Worm (Caenorhabditis elegans): ENCODE results near the gene Y62H9A.3.

DNA sequence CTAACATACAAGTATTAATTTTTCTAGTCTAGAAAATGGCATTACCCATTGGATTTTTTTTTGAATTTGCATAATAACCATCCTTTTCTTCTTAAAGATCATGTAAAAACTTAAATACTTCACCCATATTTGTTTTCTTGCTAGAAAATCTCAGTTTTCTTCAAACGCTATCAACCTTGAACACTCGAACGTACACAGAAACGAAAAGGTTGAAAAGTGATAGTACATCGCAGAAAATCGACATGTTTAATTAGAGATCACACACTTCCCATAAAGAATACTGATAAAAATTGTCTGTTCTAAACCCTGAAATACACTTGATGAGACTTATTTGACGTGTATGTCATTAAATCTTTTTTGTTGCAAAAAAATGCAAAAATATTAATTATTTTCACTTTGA is 47.8 kb upstream of the Y62H9A.3 start, which contains the start of gene F55G7.4:
- TF ChIP-seq nhr-90 (tag; optimal IDR thresholded peaks at IDR 0.05) (no peak), rpc-1 (optimal IDR thresholded peaks at IDR 0.05) (no peak), rpc-1 (tag; optimal IDR thresholded peaks at IDR 0.05) (no peak), hmg-1.2 (GFP tag; IDR thresholded peaks at IDR 0.05) (no peak), B0336.3 (GFP tag; IDR thresholded peaks at IDR 0.05) (no peak), dpl-1 (GFP tag; optimal IDR thresholded peaks at IDR 0.05) (no peak), nfya-2 (GFP tag; IDR thresholded peaks at IDR 0.05) (no peak), snpc-1.1 (tag; optimal IDR thresholded peaks at IDR 0.05; ENCODE audit: insufficient read depth) (no peak), F23B12.7 (tag; optimal IDR thresholded peaks at IDR 0.05; ENCODE audit: insufficient read depth) (no peak), die-1 (tag; optimal IDR thresholded peaks at IDR 0.05) (no peak), aptf-3 (GFP tag; IDR thresholded peaks at IDR 0.05) (no peak)

Data from whole organism, young adult.